Worm (Caenorhabditis elegans): Measurements from ENCODE around the gene daf-7.

DNA sequence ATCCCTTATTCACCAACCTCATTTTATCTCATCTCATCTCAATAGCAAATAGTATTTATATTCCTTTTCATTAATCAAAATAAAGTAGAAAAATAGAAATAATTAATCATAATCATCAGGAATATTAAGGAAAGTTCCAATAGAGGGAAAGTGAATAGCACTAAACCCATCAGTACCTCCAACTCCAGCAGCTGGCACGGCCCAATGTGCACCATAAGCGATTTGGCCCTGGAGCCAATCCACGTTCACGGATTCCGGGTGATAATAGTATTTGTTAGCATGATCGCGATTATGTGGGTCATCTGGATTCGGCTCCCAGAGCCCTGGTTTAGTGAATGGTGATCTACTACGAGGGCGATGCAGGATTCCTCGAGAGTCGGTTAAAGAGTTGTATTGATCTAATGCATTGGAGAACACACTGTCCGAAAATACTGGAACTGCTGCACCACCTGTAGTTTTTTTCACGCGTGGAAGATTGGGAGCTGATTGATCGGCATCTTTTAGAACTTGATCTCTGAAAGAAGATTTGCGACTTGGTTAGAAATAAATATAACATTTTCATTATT, 24.2 kb downstream of the daf-7 start:
- peak; percentile 85 for TF ChIP-seq aly-2 (tag; optimal IDR thresholded peaks at IDR 0.05)
- TF ChIP-seq nhr-67 (tag; optimal IDR thresholded peaks at IDR 0.05), result no peak
- TF ChIP-seq R02D3.7 (tag; optimal IDR thresholded peaks at IDR 0.05), result peak; percentile 26
- peak; percentile 42 for TF ChIP-seq zag-1 (tag; optimal IDR thresholded peaks at IDR 0.05)
- TF ChIP-seq nhr-76 (tag; optimal IDR thresholded peaks at IDR 0.05), result peak; percentile 47
- TF ChIP-seq elt-2 (tag; optimal IDR thresholded peaks at IDR 0.05), result peak; percentile 61
- no peak for TF ChIP-seq snpc-4 (tag; optimal IDR thresholded peaks at IDR 0.05)
- peak; percentile 45 for TF ChIP-seq ZK546.5 (tag; optimal IDR thresholded peaks at IDR 0.05)

All from whole organism, L3 larva.